Worm (Caenorhabditis elegans): ENCODE measurements around the gene C46H3.2.

C46H3.2 gene

DNA sequence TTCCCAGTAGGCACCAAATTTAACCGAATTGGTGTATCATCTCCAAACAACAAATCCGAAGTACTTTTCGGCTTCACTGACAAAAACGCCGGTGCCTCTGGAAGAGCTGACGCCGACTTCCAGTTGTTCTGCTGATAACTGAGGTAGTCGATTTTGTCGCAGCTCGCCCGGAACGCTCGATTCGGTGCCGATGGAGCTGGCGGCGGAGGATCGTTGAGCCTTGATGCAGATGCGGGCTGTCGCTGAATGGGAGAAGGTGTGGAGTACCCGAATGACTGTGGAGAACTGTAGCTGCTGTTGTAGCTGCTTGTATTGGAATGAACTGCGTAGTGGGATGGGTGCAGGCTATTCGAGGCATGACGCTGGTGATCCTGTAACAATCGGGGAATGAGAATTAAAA lies 17.4 kb downstream of the C46H3.2 start:
- TF ChIP-seq rpc-1 (optimal IDR thresholded peaks at IDR 0.05): no peak
- no peak for TF ChIP-seq rpc-1 (tag; optimal IDR thresholded peaks at IDR 0.05)
- TF ChIP-seq zfh-2 (GFP tag; conservative IDR thresholded peaks at IDR 0.05): peak; percentile 81
- TF ChIP-seq egrh-3 (GFP tag; IDR thresholded peaks at IDR 0.05): peak; percentile 34; the same call in 1 of the 2 replicates
- TF ChIP-seq madf-3 (GFP tag; IDR thresholded peaks at IDR 0.05): peak; percentile 14; the same call in 1 of the 2 replicates

DNA sequence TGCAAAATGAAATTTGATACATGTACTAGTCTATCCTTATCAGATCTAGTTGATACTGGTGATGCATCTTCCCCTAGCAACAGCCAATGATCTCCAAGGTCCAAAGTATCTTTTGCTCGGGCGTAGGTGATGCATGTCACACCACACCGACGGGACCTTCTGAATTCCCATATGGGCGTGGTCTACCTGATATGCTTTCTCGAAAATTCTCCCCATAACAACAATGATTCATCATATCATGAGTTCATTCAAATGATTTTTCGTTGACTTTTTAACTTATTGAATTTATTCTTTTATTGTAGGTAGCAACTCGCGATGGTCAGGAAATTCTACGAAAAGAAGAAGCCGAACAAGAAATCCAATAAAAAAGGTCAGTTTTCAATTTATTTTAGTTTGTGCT lies 21.5 kb downstream of the C46H3.2 start, which contains the start of gene C46H3.1:
TSS of gene C46H3.1 (plus strand) at position 301 of the 400 bp plus-strand sequence.
- TF ChIP-seq lin-54 (GFP tag; optimal IDR thresholded peaks at IDR 0.05) (no peak), nhr-90 (tag; optimal IDR thresholded peaks at IDR 0.05) (no peak), mxl-1 (tag; optimal IDR thresholded peaks at IDR 0.05) (no peak), ztf-6 (GFP tag; IDR thresholded peaks at IDR 0.05) (no peak), somi-1 (GFP tag; optimal IDR thresholded peaks at IDR 0.05) (no peak), egl-44 (GFP tag; IDR thresholded peaks at IDR 0.05) (no peak), nfya-2 (GFP tag; IDR thresholded peaks at IDR 0.05) (no peak), lin-35 (GFP tag; optimal IDR thresholded peaks at IDR 0.05) (no peak), ztf-28 (GFP tag; IDR thresholded peaks at IDR 0.05) (no peak), ztf-22 (GFP tag; optimal IDR thresholded peaks at IDR 0.05) (no peak), sptf-2 (GFP tag; optimal IDR thresholded peaks at IDR 0.05) (no peak), repo-1 (tag; optimal IDR thresholded peaks at IDR 0.05) (no peak), efl-1 (GFP tag; optimal IDR thresholded peaks at IDR 0.05) (no peak), rcor-1 (GFP tag; IDR thresholded peaks at IDR 0.05) (no peak), lin-40 (tag; optimal IDR thresholded peaks at IDR 0.05) (no peak), aptf-2 (GFP tag; conservative IDR thresholded peaks at IDR 0.05) (no peak), mes-4 (tag; optimal IDR thresholded peaks at IDR 0.05) (no peak), hlh-12 (tag; optimal IDR thresholded peaks at IDR 0.05) (no peak), pha-4 (tag; optimal IDR thresholded peaks at IDR 0.05) (no peak), ztf-18 (tag; optimal IDR thresholded peaks at IDR 0.05) (no peak)

DNA sequence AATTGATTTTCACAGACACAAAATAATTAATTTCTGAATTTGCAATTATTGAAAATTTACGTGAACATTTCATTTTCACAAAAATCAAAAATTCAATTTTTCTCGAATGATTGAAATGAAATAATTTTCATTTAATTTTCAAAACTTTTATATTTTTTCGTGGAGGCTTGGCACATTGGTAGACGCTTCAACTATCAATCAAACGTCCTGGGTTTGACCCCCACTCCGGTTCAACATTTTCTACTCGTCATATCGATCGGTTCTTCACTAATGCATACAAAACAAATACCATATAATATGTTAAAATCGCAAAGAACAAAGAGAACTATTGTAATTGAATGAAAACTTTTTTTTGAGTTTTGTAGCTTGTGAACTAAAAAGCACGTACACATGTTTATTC lies 22.6 kb downstream of the C46H3.2 start:
- TF ChIP-seq B0261.1 (tag; optimal IDR thresholded peaks at IDR 0.05) (peak; percentile 51), die-1 (tag; optimal IDR thresholded peaks at IDR 0.05) (peak; percentile 47), nhr-120 (GFP tag; IDR thresholded peaks at IDR 0.05) (no peak), tbp1 (GFP tag; optimal IDR thresholded peaks at IDR 0.05) (peak; percentile 79), ets-4 (GFP tag; optimal IDR thresholded peaks at IDR 0.05) (no peak), let-607 (tag; optimal IDR thresholded peaks at IDR 0.05) (peak in 1 of 2 experiments; percentile 3), lin-26 (GFP tag; IDR thresholded peaks at IDR 0.05) (0 out of 2 replicates have a peak, but pooled peaks have one; percentile 35), Y79H2A.3 (GFP tag; conservative IDR thresholded peaks at IDR 0.05) (no peak), D2030.7 (GFP tag; IDR thresholded peaks at IDR 0.05) (peak; percentile 54), cebp-1 (GFP tag; IDR thresholded peaks at IDR 0.05) (no peak), cebp-1 (tag; optimal IDR thresholded peaks at IDR 0.05) (no peak), attf-3 (GFP tag; conservative IDR thresholded peaks at IDR 0.05) (no peak), him-1 (tag; optimal IDR thresholded peaks at IDR 0.05) (peak; percentile 4), rpc-1 (optimal IDR thresholded peaks at IDR 0.05) (peak; percentile 82), rpc-1 (tag; optimal IDR thresholded peaks at IDR 0.05) (peak; percentile 93), lag-1 (GFP tag; IDR thresholded peaks at IDR 0.05) (no peak), hmg-20 (GFP tag; IDR thresholded peaks at IDR 0.05) (no peak), ztf-18 (tag; optimal IDR thresholded peaks at IDR 0.05) (peak; percentile 23), mel-28 (tag; optimal IDR thresholded peaks at IDR 0.05; ENCODE audit: borderline replicate concordance) (no peak), nhr-90 (tag; optimal IDR thresholded peaks at IDR 0.05) (no peak)

Data from whole organism, young adult.